Fruit fly (Drosophila melanogaster) whole organism, embryonic: ENCODE data around the gene Bx.
A peak's percentile ranks its signal among the peaks of the same experiment; 100 is the strongest.

ENCODE experiments used
- Ada2b ChIP-seq: fragments of 200-800 bp; sonication (Bioruptor generic); IDR thresholded peaks from 2 replicates; pipeline ENCODE4 v1.3.6; 2022; ENCODE audit warnings: missing biosample characterization, missing genetic modification characterization
- Antp ChIP-seq: fragments of 200-800 bp; sonication (Bioruptor generic); optimal IDR thresholded peaks from 3 replicates; lab custom pipeline; 2016; ENCODE audit warnings: missing biosample characterization, missing genetic modification characterization
- BEAF-32 ChIP-seq: fragments of 200-800 bp; sonication (Bioruptor generic); optimal IDR thresholded peaks from 3 replicates; lab custom pipeline; 2017; ENCODE audit warnings: missing biosample characterization, missing genetic modification characterization, mild to moderate bottlenecking, moderate library complexity, missing genetic modification reagents
- Blimp-1 ChIP-seq: fragments of 200-800 bp; sonication (Bioruptor generic); optimal IDR thresholded peaks from 3 replicates; lab custom pipeline; 2018; ENCODE audit warnings: missing biosample characterization, missing genetic modification characterization, mild to moderate bottlenecking, moderate library complexity, missing genetic modification reagents
- Bteb2 ChIP-seq: fragments of 200-800 bp; sonication (Bioruptor generic); optimal IDR thresholded peaks from 2 replicates; lab custom pipeline; 2016; ENCODE audit warnings: missing biosample characterization, missing genetic modification characterization
- CG1024 ChIP-seq: fragments of 200-800 bp; sonication (Bioruptor generic); IDR thresholded peaks from 2 replicates; pipeline ENCODE4 v1.3.6; 2022; ENCODE audit warnings: missing biosample characterization, missing genetic modification characterization
- CG10431 ChIP-seq: fragments of 200-800 bp; sonication (Bioruptor generic); optimal IDR thresholded peaks from 3 replicates; lab custom pipeline; 2018; ENCODE audit warnings: missing biosample characterization, mild to moderate bottlenecking, missing genetic modification characterization
- CG11085 ChIP-seq: fragments of 200-800 bp; sonication (Bioruptor generic); IDR thresholded peaks from 2 replicates; pipeline ENCODE4 v1.3.6; 2022; ENCODE audit warnings: missing biosample characterization, missing genetic modification characterization
- CG13123 ChIP-seq: fragments of 200-800 bp; sonication (Bioruptor generic); optimal IDR thresholded peaks from 2 replicates; lab custom pipeline; 2016; ENCODE audit warnings: missing biosample characterization, missing genetic modification characterization
- CG14710 ChIP-seq: fragments of 200-800 bp; sonication (Bioruptor generic); optimal IDR thresholded peaks from 3 replicates; lab custom pipeline; 2019; ENCODE audit warnings: missing biosample characterization, mild to moderate bottlenecking, missing genetic modification characterization, moderate library complexity
- CG17359 ChIP-seq: fragments of 200-800 bp; sonication (Bioruptor generic); optimal IDR thresholded peaks from 3 replicates; lab custom pipeline; 2018; ENCODE audit warnings: missing biosample characterization, mild to moderate bottlenecking, missing genetic modification characterization, moderate library complexity
- CG17361 ChIP-seq: fragments of 200-800 bp; sonication (Bioruptor generic); IDR thresholded peaks from 3 replicates; pipeline ENCODE4 v1.3.6; 2022; ENCODE audit warnings: missing biosample characterization, missing genetic modification characterization
- CG1792 ChIP-seq: fragments of 200-800 bp; sonication (Bioruptor generic); optimal IDR thresholded peaks from 2 replicates; lab custom pipeline; 2016; ENCODE audit warnings: missing biosample characterization, missing genetic modification characterization
- CG31224 ChIP-seq: fragments of 200-800 bp; sonication (Bioruptor generic); IDR thresholded peaks from 2 replicates; pipeline ENCODE4 v1.3.6; 2022; ENCODE audit warnings: missing biosample characterization, missing genetic modification characterization
- CG3163 ChIP-seq: fragments of 200-800 bp; sonication (Bioruptor generic); optimal IDR thresholded peaks from 3 replicates; lab custom pipeline; 2016; ENCODE audit warnings: missing biosample characterization, missing genetic modification characterization
- CG43689 ChIP-seq: fragments of 200-800 bp; sonication (Bioruptor generic); IDR thresholded peaks from 2 replicates; pipeline ENCODE4 v1.3.6; 2022; ENCODE audit warnings: missing biosample characterization, missing genetic modification characterization
- CG4854 ChIP-seq: fragments of 200-800 bp; sonication (Bioruptor generic); optimal IDR thresholded peaks from 2 replicates; lab custom pipeline; 2016; ENCODE audit warnings: missing biosample characterization, missing genetic modification characterization, inconsistent platforms
- CG5245 ChIP-seq: fragments of 200-800 bp; sonication (Bioruptor generic); optimal IDR thresholded peaks from 3 replicates; lab custom pipeline; 2016; ENCODE audit warnings: missing biosample characterization, missing genetic modification characterization
- CG6683 ChIP-seq: fragments of 200-800 bp; sonication (Bioruptor generic); optimal IDR thresholded peaks from 2 replicates; lab custom pipeline; 2017; ENCODE audit warnings: missing biosample characterization, mild to moderate bottlenecking, missing genetic modification characterization, missing genetic modification reagents
- CG7963 ChIP-seq: fragments of 200-800 bp; sonication (Bioruptor generic); IDR thresholded peaks from 3 replicates; pipeline ENCODE4 v1.3.6; 2022; ENCODE audit warnings: missing biosample characterization, missing genetic modification characterization; ENCODE audit not compliant: partially characterized antibody
- CG7987 ChIP-seq: fragments of 200-800 bp; sonication (Bioruptor generic); optimal IDR thresholded peaks from 2 replicates; lab custom pipeline; 2018; ENCODE audit warnings: missing biosample characterization, mild to moderate bottlenecking, missing genetic modification characterization, moderate library complexity
- CG8924 ChIP-seq: fragments of 200-800 bp; optimal IDR thresholded peaks from 3 replicates; lab custom pipeline; 2019; ENCODE audit warnings: missing biosample characterization, mild to moderate bottlenecking, missing genetic modification characterization, moderate library complexity
- CHES-1-like ChIP-seq: fragments of 200-800 bp; sonication (Bioruptor generic); optimal IDR thresholded peaks from 2 replicates; lab custom pipeline; 2016; ENCODE audit warnings: missing biosample characterization, missing genetic modification characterization
- Eip74EF ChIP-seq, 2 experiments: fragments of 200-800 bp in 1 of 2; fragments of >200 bp in 1 of 2; sonication (Bioruptor generic) in 1 of 2; optimal IDR thresholded peaks; 2 replicates each; lab custom pipeline; 2017 to 2019; ENCODE audit warnings: missing biosample characterization in 2 of 2, missing genetic modification characterization in 2 of 2, mild to moderate bottlenecking in 1 of 2, moderate library complexity in 1 of 2
- Fer3 ChIP-seq: fragments of 200-800 bp; sonication (Bioruptor generic); optimal IDR thresholded peaks from 2 replicates; lab custom pipeline; 2018; ENCODE audit warnings: missing biosample characterization, mild to moderate bottlenecking, missing genetic modification characterization, moderate library complexity
- HLHmδ ChIP-seq: fragments of 200-800 bp; sonication (Bioruptor generic); optimal IDR thresholded peaks from 2 replicates; lab custom pipeline; 2018; ENCODE audit warnings: missing biosample characterization, mild to moderate bottlenecking, missing genetic modification characterization, moderate library complexity
- PHDP ChIP-seq: fragments of 200-800 bp; sonication (Bioruptor generic); optimal IDR thresholded peaks from 3 replicates; lab custom pipeline; 2018; ENCODE audit warnings: missing biosample characterization, mild to moderate bottlenecking, missing genetic modification characterization, moderate library complexity
- Sox102F ChIP-seq: fragments of 200-800 bp; sonication (Bioruptor generic); optimal IDR thresholded peaks from 2 replicates; lab custom pipeline; 2018; ENCODE audit warnings: missing biosample characterization, mild to moderate bottlenecking, missing genetic modification characterization, moderate library complexity
- Ssrp ChIP-seq: fragments of 200-800 bp; sonication (Bioruptor generic); optimal IDR thresholded peaks from 2 replicates; lab custom pipeline; 2018; ENCODE audit warnings: missing biosample characterization, mild to moderate bottlenecking, missing genetic modification characterization, moderate library complexity
- Trl ChIP-seq, 3 experiments: fragments of >200 bp in 2 of 3; fragments of 200-800 bp in 1 of 3; sonication (Bioruptor generic) in 1 of 3; optimal IDR thresholded peaks; 2 replicates in 1 of 3; 3 replicates in 2 of 3; lab custom pipeline; 2016 to 2017; ENCODE audit warnings: missing biosample characterization in 1 of 3, missing genetic modification characterization in 1 of 3
- ab ChIP-seq: fragments of 200-800 bp; sonication (Bioruptor generic); optimal IDR thresholded peaks from 2 replicates; lab custom pipeline; 2016; ENCODE audit warnings: missing biosample characterization, missing genetic modification characterization
- chn ChIP-seq: fragments of 200-800 bp; sonication (Bioruptor generic); optimal IDR thresholded peaks from 2 replicates; lab custom pipeline; 2016; ENCODE audit warnings: missing biosample characterization, missing genetic modification characterization
- esg ChIP-seq: fragments of 200-800 bp; sonication (Bioruptor generic); conservative IDR thresholded peaks from 2 replicates; pipeline ENCODE4 v1.3.6; 2022; ENCODE audit warnings: missing biosample characterization, missing genetic modification characterization
- fd3F ChIP-seq: fragments of 200-800 bp; sonication (Bioruptor generic); optimal IDR thresholded peaks from 2 replicates; lab custom pipeline; 2018; ENCODE audit warnings: missing biosample characterization, mild to moderate bottlenecking, missing genetic modification characterization, moderate library complexity
- fu2 ChIP-seq: fragments of 200-800 bp; sonication (Bioruptor generic); optimal IDR thresholded peaks from 2 replicates; lab custom pipeline; 2016; ENCODE audit warnings: missing biosample characterization, missing genetic modification characterization
- insv ChIP-seq, 2 experiments: fragments of 200-800 bp; sonication (Bioruptor generic); optimal IDR thresholded peaks; 3 replicates each; lab custom pipeline; 2016 to 2018; ENCODE audit warnings: missing biosample characterization in 2 of 2, missing genetic modification characterization in 2 of 2
- jigr1 ChIP-seq: fragments of 200-800 bp; sonication (Bioruptor generic); IDR thresholded peaks from 3 replicates; pipeline ENCODE4 v1.3.6; 2022; ENCODE audit warnings: missing biosample characterization, missing genetic modification characterization
- lab ChIP-seq: fragments of 200-800 bp; sonication (Bioruptor generic); optimal IDR thresholded peaks from 3 replicates; lab custom pipeline; 2017; ENCODE audit warnings: missing biosample characterization, missing genetic modification characterization, mild to moderate bottlenecking, moderate library complexity, missing genetic modification reagents
- lbe ChIP-seq: fragments of 200-800 bp; sonication (Bioruptor generic); optimal IDR thresholded peaks from 2 replicates; lab custom pipeline; 2016; ENCODE audit warnings: missing biosample characterization, mild to moderate bottlenecking, missing genetic modification characterization
- mam ChIP-seq: fragments of 200-800 bp; sonication (Bioruptor generic); optimal IDR thresholded peaks from 3 replicates; lab custom pipeline; 2016; ENCODE audit warnings: missing biosample characterization, missing genetic modification characterization
- nerfin-1 ChIP-seq: fragments of 200-800 bp; sonication (Bioruptor generic); optimal IDR thresholded peaks from 3 replicates; lab custom pipeline; 2019; ENCODE audit warnings: missing biosample characterization, mild to moderate bottlenecking, missing genetic modification characterization, moderate library complexity
- oc ChIP-seq: fragments of 200-800 bp; sonication (Bioruptor generic); optimal IDR thresholded peaks from 2 replicates; lab custom pipeline; 2018; ENCODE audit warnings: missing biosample characterization, mild to moderate bottlenecking, missing genetic modification characterization, moderate library complexity
- pan ChIP-seq, 4 experiments: fragments of >200 bp in 3 of 4; fragments of 200-800 bp in 1 of 4; sonication (Bioruptor generic) in 1 of 4; optimal IDR thresholded peaks in 3 of 4; IDR thresholded peaks in 1 of 4; 2 replicates each; pipeline versions ENCODE4 v1.3.6 to Lab custom; 2017 to 2022; ENCODE audit warnings: missing biosample characterization in 2 of 4, missing genetic modification characterization in 2 of 4, mixed read lengths in 1 of 4
- phol ChIP-seq: fragments of 200-800 bp; sonication (Bioruptor generic); optimal IDR thresholded peaks from 3 replicates; lab custom pipeline; 2018; ENCODE audit warnings: missing biosample characterization, mild to moderate bottlenecking, missing genetic modification characterization, moderate library complexity
- pzg ChIP-seq: fragments of 200-800 bp; sonication (Bioruptor generic); optimal IDR thresholded peaks from 3 replicates; lab custom pipeline; 2018; ENCODE audit warnings: missing biosample characterization, mild to moderate bottlenecking, missing genetic modification characterization, moderate library complexity
- sc ChIP-seq, 3 experiments: fragments of >200 bp in 2 of 3; fragments of 200-800 bp in 1 of 3; sonication (Bioruptor generic) in 1 of 3; optimal IDR thresholded peaks; 2 replicates in 2 of 3; 3 replicates in 1 of 3; lab custom pipeline; 2017; ENCODE audit warnings: mild to moderate bottlenecking in 1 of 3, missing biosample characterization in 1 of 3, missing genetic modification characterization in 1 of 3, missing genetic modification reagents in 1 of 3
- sens-2 ChIP-seq: fragments of 200-800 bp; sonication (Bioruptor generic); IDR thresholded peaks from 2 replicates; pipeline ENCODE4 v1.3.6; 2022; ENCODE audit warnings: missing biosample characterization, missing genetic modification characterization
- trh ChIP-seq: fragments of 200-800 bp; sonication (Bioruptor generic); optimal IDR thresholded peaks from 2 replicates; lab custom pipeline; 2016; ENCODE audit warnings: missing biosample characterization, missing genetic modification characterization
- vvl ChIP-seq: fragments of 200-800 bp; sonication (Bioruptor generic); IDR thresholded peaks from 2 replicates; pipeline ENCODE4 v1.3.6; 2022; ENCODE audit warnings: missing biosample characterization, missing genetic modification characterization

Bx gene

DNA sequence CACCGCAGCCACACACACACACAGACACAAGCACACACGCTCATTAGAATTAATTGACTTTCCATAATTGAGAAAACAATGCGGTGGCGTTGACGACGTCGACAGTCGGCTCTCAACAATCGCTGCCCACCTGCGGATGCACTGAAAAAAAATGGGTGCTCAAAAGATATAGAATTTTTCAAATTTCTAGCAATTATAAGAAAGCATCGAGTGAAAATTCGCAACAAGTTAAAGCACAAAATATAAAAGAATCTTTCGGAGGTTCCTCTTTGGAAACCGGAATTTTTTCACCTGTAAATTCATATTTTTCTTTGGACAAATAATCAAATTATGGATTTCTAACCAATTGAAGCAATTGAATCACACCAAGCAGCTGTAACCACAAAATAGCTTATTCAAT lies 26.7 kb downstream of the Bx start (continued):
- TF ChIP-seq nerfin-1 (tag; lab: Kevin White, UChicago) (no peak), CG1792 (GFP tag; lab: Kevin White, UChicago) (no peak), BEAF-32 (GFP tag; lab: Kevin White, UChicago) (no peak), Antp (GFP tag; lab: Kevin White, UChicago) (peak; percentile 5), CG14710 (peak; percentile 2), Fer3 (tag; lab: Kevin White, UChicago) (no peak), CG7987 (no peak), HLHmδ (GFP tag; lab: Kevin White, UChicago) (no peak), phol (tag; lab: Kevin White, UChicago) (peak; percentile 47), mam (no peak), CG43689 (no peak), fu2 (GFP tag; lab: Kevin White, UChicago) (no peak), lab (peak; percentile 19), Eip74EF (GFP tag; optimal IDR thresholded peaks at IDR 0.05; lab: Kevin White, UChicago) (no peak), pan (optimal IDR thresholded peaks at IDR 0.05; lab: Kevin White, UChicago) (no peak), pan (GFP tag; optimal IDR thresholded peaks at IDR 0.05 in 1 of 2, IDR thresholded peaks at IDR 0.05 in 1 of 2) (peak in 1 of 2 experiments; percentile 36), CG17361 (GFP tag; lab: Robert Waterston, UW) (0 out of 3 replicates have a peak, but pooled peaks have one; percentile 23), trh (GFP tag; lab: Kevin White, UChicago) (no peak), chn (GFP tag; lab: Kevin White, UChicago) (no peak), jigr1 (GFP tag; lab: Robert Waterston, UW) (no peak), CG17359 (peak; percentile 8), CG6683 (no peak), CG5245 (GFP tag; lab: Kevin White, UChicago) (no peak), esg (GFP tag; lab: Robert Waterston, UW) (no peak), PHDP (tag; lab: Kevin White, UChicago) (peak; percentile 19), CG1024 (no peak), fd3F (no peak), Sox102F (GFP tag; lab: Kevin White, UChicago) (peak; percentile 51), insv (GFP tag; optimal IDR thresholded peaks at IDR 0.05; lab: Kevin White, UChicago) (no peak), CG10431 (GFP tag; lab: Kevin White, UChicago) (no peak), Trl (optimal IDR thresholded peaks at IDR 0.05; lab: Kevin White, UChicago) (no peak), Trl (GFP tag; optimal IDR thresholded peaks at IDR 0.05; lab: Kevin White, UChicago) (no peak), ab (no peak), Bteb2 (GFP tag; lab: Kevin White, UChicago) (no peak), CG7963 (no peak), sc (optimal IDR thresholded peaks at IDR 0.05; lab: Kevin White, UChicago) (no peak), sc (GFP tag; optimal IDR thresholded peaks at IDR 0.05; lab: Kevin White, UChicago) (no peak), CG11085 (GFP tag; lab: Robert Waterston, UW) (no peak), CG3163 (GFP tag; lab: Kevin White, UChicago) (no peak), Ssrp (tag; lab: Kevin White, UChicago) (peak; percentile 28), Ada2b (GFP tag; lab: Robert Waterston, UW) (0 out of 2 replicates have a peak, but pooled peaks have one; percentile 7), Blimp-1 (peak; percentile 47), vvl (GFP tag; lab: Robert Waterston, UW) (peak; percentile 47; the same call in 1 of the 2 replicates), CG13123 (no peak), oc (tag; lab: Kevin White, UChicago) (no peak), lbe (GFP tag; lab: Kevin White, UChicago) (no peak), CHES-1-like (no peak), sens-2 (GFP tag; lab: Robert Waterston, UW) (no peak), pzg (no peak), CG31224 (no peak), CG8924 (no peak), CG4854 (GFP tag; lab: Kevin White, UChicago) (no peak)
